Fruit fly (Drosophila melanogaster) S2 (cell line): ENCODE results near the gene CG42232.

Source experiments
- CG8478 ChIP-seq: fragments of >200 bp; optimal IDR thresholded peaks from 2 replicates; lab custom pipeline; 2018
- CTCF ChIP-seq, 2 experiments: fragments of >200 bp; optimal IDR thresholded peaks; 2 replicates each; lab custom pipeline; 2018

dm6 chr3R:16480995-16481394 lies 11.5 kb upstream of the CG42232 start, which contains the start of gene Dhfr:
- no peak for TF ChIP-seq CG8478 (lab: Kevin White, UChicago)
- no peak for TF ChIP-seq CTCF (optimal IDR thresholded peaks at IDR 0.05; lab: Kevin White, UChicago)
